Fruit fly (Drosophila melanogaster) whole organism, embryonic: ENCODE measurements around the gene CG14232.

Source experiments
- Blimp-1 ChIP-seq: fragments of 200-800 bp; sonication (Bioruptor generic); optimal IDR thresholded peaks from 3 replicates; lab custom pipeline; 2018; ENCODE audit warnings: missing biosample characterization, missing genetic modification characterization, mild to moderate bottlenecking, moderate library complexity, missing genetic modification reagents
- CG10147 ChIP-seq: fragments of 200-800 bp; sonication (Bioruptor generic); optimal IDR thresholded peaks from 2 replicates; lab custom pipeline; 2019; ENCODE audit warnings: missing biosample characterization, mild to moderate bottlenecking, missing genetic modification characterization, moderate library complexity
- CG1024 ChIP-seq: fragments of 200-800 bp; sonication (Bioruptor generic); IDR thresholded peaks from 2 replicates; pipeline ENCODE4 v1.3.6; 2022; ENCODE audit warnings: missing biosample characterization, missing genetic modification characterization
- CG10979 ChIP-seq: fragments of 200-800 bp; sonication (Bioruptor generic); optimal IDR thresholded peaks from 2 replicates; lab custom pipeline; 2018; ENCODE audit warnings: missing biosample characterization, mild to moderate bottlenecking, missing genetic modification characterization, moderate library complexity
- CG11085 ChIP-seq: fragments of 200-800 bp; sonication (Bioruptor generic); IDR thresholded peaks from 2 replicates; pipeline ENCODE4 v1.3.6; 2022; ENCODE audit warnings: missing biosample characterization, missing genetic modification characterization
- CG11093 ChIP-seq: fragments of 200-800 bp; sonication (Bioruptor generic); IDR thresholded peaks from 3 replicates; pipeline ENCODE4 v1.3.6; 2022; ENCODE audit warnings: missing biosample characterization, missing genetic modification characterization
- CG11398 ChIP-seq: fragments of 200-800 bp; sonication (Bioruptor generic); optimal IDR thresholded peaks from 2 replicates; lab custom pipeline; 2016; ENCODE audit warnings: missing biosample characterization, missing genetic modification characterization
- CG12104 ChIP-seq: fragments of 200-800 bp; sonication (Bioruptor generic); optimal IDR thresholded peaks from 3 replicates; lab custom pipeline; 2016; ENCODE audit warnings: missing biosample characterization, missing genetic modification characterization
- CG1233 ChIP-seq: fragments of 200-800 bp; sonication (Bioruptor generic); optimal IDR thresholded peaks from 4 replicates; lab custom pipeline; 2018; ENCODE audit warnings: missing biosample characterization, mild to moderate bottlenecking, missing genetic modification characterization
- CG12659 ChIP-seq: fragments of 200-800 bp; sonication (Bioruptor generic); optimal IDR thresholded peaks from 3 replicates; lab custom pipeline; 2017; ENCODE audit warnings: mild to moderate bottlenecking, missing biosample characterization, missing genetic modification reagents, missing genetic modification characterization
- CG13624 ChIP-seq: fragments of 200-800 bp; sonication (Bioruptor generic); optimal IDR thresholded peaks from 2 replicates; lab custom pipeline; 2016; ENCODE audit warnings: missing biosample characterization, missing genetic modification characterization
- CG15011 ChIP-seq: fragments of 200-800 bp; sonication (Bioruptor generic); optimal IDR thresholded peaks from 3 replicates; lab custom pipeline; 2018; ENCODE audit warnings: missing biosample characterization, mild to moderate bottlenecking, missing genetic modification characterization
- CG15269 ChIP-seq: fragments of 200-800 bp; sonication (Bioruptor generic); optimal IDR thresholded peaks from 2 replicates; lab custom pipeline; 2018; ENCODE audit warnings: missing biosample characterization, mild to moderate bottlenecking, missing genetic modification characterization, moderate library complexity
- CG15479 ChIP-seq: fragments of 200-800 bp; sonication (Bioruptor generic); optimal IDR thresholded peaks from 3 replicates; lab custom pipeline; 2019; ENCODE audit warnings: missing biosample characterization, mild to moderate bottlenecking, missing genetic modification characterization, moderate library complexity
- CG1603 ChIP-seq: fragments of 200-800 bp; sonication (Bioruptor generic); optimal IDR thresholded peaks from 2 replicates; lab custom pipeline; 2019; ENCODE audit warnings: missing biosample characterization, mild to moderate bottlenecking, missing genetic modification characterization, moderate library complexity
- CG16863 ChIP-seq: fragments of 200-800 bp; sonication (Bioruptor generic); optimal IDR thresholded peaks from 3 replicates; lab custom pipeline; 2016; ENCODE audit warnings: missing biosample characterization, missing genetic modification characterization
- CG17359 ChIP-seq: fragments of 200-800 bp; sonication (Bioruptor generic); optimal IDR thresholded peaks from 3 replicates; lab custom pipeline; 2018; ENCODE audit warnings: missing biosample characterization, mild to moderate bottlenecking, missing genetic modification characterization, moderate library complexity
- CG17829 ChIP-seq: fragments of 200-800 bp; optimal IDR thresholded peaks from 2 replicates; lab custom pipeline; 2019; ENCODE audit warnings: missing biosample characterization, mild to moderate bottlenecking, missing genetic modification characterization, moderate library complexity
- CG18619 ChIP-seq: fragments of 200-800 bp; sonication (Bioruptor generic); optimal IDR thresholded peaks from 3 replicates; lab custom pipeline; 2017; ENCODE audit warnings: missing biosample characterization, mild to moderate bottlenecking, missing genetic modification characterization
- CG32532 ChIP-seq: fragments of 200-800 bp; sonication (Bioruptor generic); IDR thresholded peaks from 2 replicates; pipeline ENCODE4 v1.3.6; 2022; ENCODE audit warnings: missing biosample characterization, missing genetic modification characterization
- CG33557 ChIP-seq: fragments of 200-800 bp; sonication (Bioruptor generic); optimal IDR thresholded peaks from 2 replicates; lab custom pipeline; 2019; ENCODE audit warnings: missing biosample characterization, mild to moderate bottlenecking, missing genetic modification characterization, moderate library complexity
- CG3726 ChIP-seq: fragments of 200-800 bp; sonication (Bioruptor generic); IDR thresholded peaks from 3 replicates; pipeline ENCODE4, ENCODE4 v1.3.6; 2022; ENCODE audit warnings: missing biosample characterization, missing genetic modification characterization
- CG6254 ChIP-seq: fragments of 200-800 bp; sonication (Bioruptor generic); optimal IDR thresholded peaks from 3 replicates; lab custom pipeline; 2017; ENCODE audit warnings: mild to moderate bottlenecking, missing biosample characterization, missing genetic modification reagents, missing genetic modification characterization
- Camta ChIP-seq: fragments of 200-800 bp; sonication (Bioruptor generic); optimal IDR thresholded peaks from 2 replicates; lab custom pipeline; 2016; ENCODE audit warnings: missing biosample characterization, missing genetic modification characterization
- Deaf1 ChIP-seq: fragments of 200-800 bp; optimal IDR thresholded peaks from 3 replicates; lab custom pipeline; 2019; ENCODE audit warnings: missing biosample characterization, mild to moderate bottlenecking, missing genetic modification characterization, moderate library complexity
- HLHmδ ChIP-seq: fragments of 200-800 bp; sonication (Bioruptor generic); optimal IDR thresholded peaks from 2 replicates; lab custom pipeline; 2018; ENCODE audit warnings: missing biosample characterization, mild to moderate bottlenecking, missing genetic modification characterization, moderate library complexity
- Hr78 ChIP-seq, 2 experiments: fragments of 200-800 bp in 1 of 2; fragments of >200 bp in 1 of 2; sonication (Bioruptor generic) in 1 of 2; optimal IDR thresholded peaks; 2 replicates each; lab custom pipeline; 2017 to 2019; ENCODE audit warnings: missing biosample characterization in 2 of 2, missing genetic modification characterization in 2 of 2, mild to moderate bottlenecking in 1 of 2, moderate library complexity in 1 of 2
- Nf-YC ChIP-seq: fragments of 200-800 bp; optimal IDR thresholded peaks from 3 replicates; lab custom pipeline; 2019; ENCODE audit warnings: missing biosample characterization, mild to moderate bottlenecking, missing genetic modification characterization, moderate library complexity
- NfI ChIP-seq: fragments of 200-800 bp; sonication (Bioruptor generic); optimal IDR thresholded peaks from 3 replicates; lab custom pipeline; 2018; ENCODE audit warnings: missing biosample characterization, mild to moderate bottlenecking, missing genetic modification characterization, moderate library complexity
- Oli ChIP-seq: fragments of 200-800 bp; sonication (Bioruptor generic); optimal IDR thresholded peaks from 2 replicates; lab custom pipeline; 2018; ENCODE audit warnings: missing biosample characterization, mild to moderate bottlenecking, missing genetic modification characterization, moderate library complexity
- Opbp ChIP-seq: fragments of 200-800 bp; sonication (Bioruptor generic); IDR thresholded peaks from 3 replicates; pipeline ENCODE4 v1.3.6; 2022; ENCODE audit warnings: missing biosample characterization, missing genetic modification characterization; ENCODE audit not compliant: partially characterized antibody
- Sin3A ChIP-seq: fragments of >200 bp; optimal IDR thresholded peaks from 2 replicates; lab custom pipeline; 2018
- TFAM ChIP-seq: fragments of 200-800 bp; sonication (Bioruptor generic); optimal IDR thresholded peaks from 2 replicates; lab custom pipeline; 2017; ENCODE audit warnings: missing biosample characterization, missing genetic modification characterization, inconsistent platforms
- Usf ChIP-seq: fragments of 200-800 bp; sonication (Bioruptor generic); optimal IDR thresholded peaks from 2 replicates; lab custom pipeline; 2017; ENCODE audit warnings: missing genotype, missing biosample characterization, missing genetic modification characterization
- cg ChIP-seq: fragments of 200-800 bp; sonication (Bioruptor generic); optimal IDR thresholded peaks from 3 replicates; lab custom pipeline; 2019; ENCODE audit warnings: missing biosample characterization, mild to moderate bottlenecking, missing genetic modification characterization, moderate library complexity
- disco-r ChIP-seq: fragments of 200-800 bp; sonication (Bioruptor generic); optimal IDR thresholded peaks from 2 replicates; lab custom pipeline; 2016; ENCODE audit warnings: missing biosample characterization, missing genetic modification characterization
- dm ChIP-seq: fragments of 200-800 bp; sonication (Bioruptor generic); optimal IDR thresholded peaks from 3 replicates; lab custom pipeline; 2016; ENCODE audit warnings: missing biosample characterization, missing genetic modification characterization
- ems ChIP-seq: fragments of 200-800 bp; sonication (Bioruptor generic); optimal IDR thresholded peaks from 3 replicates; lab custom pipeline; 2016; ENCODE audit warnings: missing biosample characterization, missing genetic modification characterization
- h ChIP-seq: fragments of >200 bp; optimal IDR thresholded peaks from 2 replicates; lab custom pipeline; 2017
- lilli ChIP-seq: fragments of 200-800 bp; sonication (Bioruptor generic); optimal IDR thresholded peaks from 3 replicates; lab custom pipeline; 2016; ENCODE audit warnings: missing biosample characterization, missing genetic modification characterization
- lmd ChIP-seq: fragments of 200-800 bp; sonication (Bioruptor generic); IDR thresholded peaks from 2 replicates; pipeline ENCODE4 v1.3.6; 2022; ENCODE audit warnings: missing biosample characterization, missing genetic modification characterization
- nmo ChIP-seq: fragments of 200-800 bp; sonication (Bioruptor generic); optimal IDR thresholded peaks from 2 replicates; lab custom pipeline; 2018; ENCODE audit warnings: missing biosample characterization, mild to moderate bottlenecking, missing genetic modification characterization, moderate library complexity
- pnt ChIP-seq: fragments of 200-800 bp; sonication (Bioruptor generic); optimal IDR thresholded peaks from 3 replicates; lab custom pipeline; 2016; ENCODE audit warnings: missing biosample characterization, missing genetic modification characterization
- pzg ChIP-seq: fragments of 200-800 bp; sonication (Bioruptor generic); optimal IDR thresholded peaks from 3 replicates; lab custom pipeline; 2018; ENCODE audit warnings: missing biosample characterization, mild to moderate bottlenecking, missing genetic modification characterization, moderate library complexity
- ranshi ChIP-seq: fragments of 200-800 bp; sonication (Bioruptor generic); IDR thresholded peaks from 2 replicates; pipeline ENCODE4 v1.3.6; 2022; ENCODE audit warnings: missing biosample characterization, missing genetic modification characterization
- sqz ChIP-seq: fragments of 200-800 bp; sonication (Bioruptor generic); optimal IDR thresholded peaks from 3 replicates; lab custom pipeline; 2018; ENCODE audit warnings: missing biosample characterization, mild to moderate bottlenecking, missing genetic modification characterization
- sr ChIP-seq: fragments of 200-800 bp; sonication (Bioruptor generic); IDR thresholded peaks from 3 replicates; pipeline ENCODE4 v1.3.6; 2022; ENCODE audit warnings: missing biosample characterization, missing genetic modification characterization
- ssp ChIP-seq: fragments of 200-800 bp; sonication (Bioruptor generic); IDR thresholded peaks from 2 replicates; pipeline ENCODE4 v1.3.6; 2022; ENCODE audit warnings: missing biosample characterization, missing genetic modification characterization
- unpg ChIP-seq: fragments of 200-800 bp; sonication (Bioruptor generic); optimal IDR thresholded peaks from 3 replicates; lab custom pipeline; 2018; ENCODE audit warnings: missing biosample characterization, mild to moderate bottlenecking, missing genetic modification characterization, moderate library complexity
- vvl ChIP-seq: fragments of 200-800 bp; sonication (Bioruptor generic); IDR thresholded peaks from 2 replicates; pipeline ENCODE4 v1.3.6; 2022; ENCODE audit warnings: missing biosample characterization, missing genetic modification characterization
- wdn ChIP-seq: fragments of 200-800 bp; sonication (Bioruptor generic); IDR thresholded peaks from 2 replicates; pipeline ENCODE4 v1.3.6; 2022; ENCODE audit warnings: missing biosample characterization, missing genetic modification characterization

The CG14232 gene

dm6 chrX:19668405-19668804 lies 35.7 kb downstream of the CG14232 start (continued):
- TF ChIP-seq CG12659 (GFP tag; lab: Kevin White, UChicago) (peak; percentile 96), NfI (GFP tag; lab: Kevin White, UChicago) (peak; percentile 98), dm (GFP tag; lab: Kevin White, UChicago) (peak; percentile 94), CG1603 (tag; lab: Kevin White, UChicago) (peak; percentile 97), CG18619 (GFP tag; lab: Kevin White, UChicago) (peak; percentile 94), CG1024 (GFP tag; lab: Robert Waterston, UW) (peak; percentile 88), Oli (tag; lab: Kevin White, UChicago) (peak; percentile 96), CG17829 (tag; lab: Kevin White, UChicago) (peak; percentile 94), disco-r (GFP tag; lab: Kevin White, UChicago) (peak; percentile 96), ems (peak; percentile 97), CG6254 (peak; percentile 91), CG11398 (GFP tag; lab: Kevin White, UChicago) (peak; percentile 97), lmd (peak; percentile 92), ssp (GFP tag; lab: Robert Waterston, UW) (peak; percentile 79), CG32532 (GFP tag; lab: Robert Waterston, UW) (peak; percentile 93), Sin3A (no peak), TFAM (GFP tag; lab: Kevin White, UChicago) (peak; percentile 62), CG11085 (GFP tag; lab: Robert Waterston, UW) (peak; percentile 83), Usf (peak; percentile 97), sqz (GFP tag; lab: Kevin White, UChicago) (peak; percentile 78), CG12104 (GFP tag; lab: Kevin White, UChicago) (peak; percentile 89), CG16863 (GFP tag; lab: Kevin White, UChicago) (peak; percentile 98), wdn (peak; percentile 95), Opbp (GFP tag; lab: Robert Waterston, UW) (no peak), CG17359 (tag; lab: Kevin White, UChicago) (peak; percentile 93), unpg (peak; percentile 97), CG15479 (GFP tag; lab: Kevin White, UChicago) (no peak), sr (peak; percentile 78), pnt (GFP tag; lab: Kevin White, UChicago) (peak; percentile 99), cg (GFP tag; lab: Kevin White, UChicago) (no peak), CG13624 (GFP tag; lab: Kevin White, UChicago) (peak; percentile 97), CG15269 (peak; percentile 97), CG10147 (no peak), Hr78 (GFP tag; optimal IDR thresholded peaks at IDR 0.05; lab: Kevin White, UChicago) (peak in 1 of 2 experiments; percentile 93), Nf-YC (tag; lab: Kevin White, UChicago) (peak; percentile 72), CG10979 (tag; lab: Kevin White, UChicago) (peak; percentile 93), Deaf1 (peak; percentile 77), CG1233 (GFP tag; lab: Kevin White, UChicago) (peak; percentile 91), Camta (GFP tag; lab: Kevin White, UChicago) (peak; percentile 97), CG11093 (GFP tag; lab: Robert Waterston, UW) (peak; percentile 92), CG33557 (peak; percentile 98), CG3726 (GFP tag; lab: Robert Waterston, UW) (peak; percentile 90), pzg (GFP tag; lab: Kevin White, UChicago) (peak; percentile 19), CG15011 (GFP tag; lab: Kevin White, UChicago) (peak; percentile 82), h (lab: Kevin White, UChicago) (no peak), nmo (peak; percentile 97), vvl (GFP tag; lab: Robert Waterston, UW) (peak; percentile 98), Blimp-1 (GFP tag; lab: Kevin White, UChicago) (peak; percentile 85), ranshi (GFP tag; lab: Robert Waterston, UW) (peak; percentile 94), HLHmδ (GFP tag; lab: Kevin White, UChicago) (peak; percentile 44), lilli (GFP tag; lab: Kevin White, UChicago) (peak; percentile 99)
